Worm (Caenorhabditis elegans) whole organism, L1 larva: ENCODE measurements around the gene C56G2.9.

ENCODE experiments used
- C34B4.2 ChIP-seq: sonication (generic microtip); optimal IDR thresholded peaks from 2 replicates; lab custom pipeline; 2017; ENCODE audit warnings: mild to moderate bottlenecking, missing genetic modification characterization, missing compliant biosample characterization
- F16B12.6 ChIP-seq: fragments of 150-350 bp; optimal IDR thresholded peaks from 2 replicates; lab custom pipeline; 2014; ENCODE audit warnings: missing biosample characterization, missing genetic modification characterization
- aly-2 ChIP-seq: fragments of 150-350 bp; optimal IDR thresholded peaks from 2 replicates; lab custom pipeline; 2014; ENCODE audit warnings: missing biosample characterization, missing genetic modification characterization
- blmp-1 ChIP-seq: fragments of 150-350 bp; optimal IDR thresholded peaks from 2 replicates; lab custom pipeline; 2014; ENCODE audit warnings: missing biosample characterization, missing genetic modification characterization
- ceh-63 ChIP-seq: fragments of 200-800 bp; sonication (Bioruptor generic); optimal IDR thresholded peaks from 2 replicates; lab custom pipeline; 2018; ENCODE audit warnings: mild to moderate bottlenecking, missing genetic modification characterization, missing compliant biosample characterization
- ceh-8 ChIP-seq: fragments of 200-800 bp; sonication (Bioruptor generic); optimal IDR thresholded peaks from 2 replicates; lab custom pipeline; 2018; ENCODE audit warnings: mild to moderate bottlenecking, missing genetic modification characterization, moderate library complexity, missing compliant biosample characterization
- ceh-88 ChIP-seq: fragments of 200-800 bp; sonication (Bioruptor generic); IDR thresholded peaks from 2 replicates; pipeline ENCODE4 v1.3.6; 2022; ENCODE audit warnings: missing genetic modification characterization, missing compliant biosample characterization
- ceh-90 ChIP-seq: sonication (generic microtip); optimal IDR thresholded peaks from 2 replicates; lab custom pipeline; 2016; ENCODE audit warnings: missing genetic modification characterization, missing compliant biosample characterization
- efl-1 ChIP-seq, 4 experiments: fragments of 150-350 bp; optimal IDR thresholded peaks in 3 of 4; peaks in 1 of 4; 1 replicate in 1 of 4; 2 replicates in 3 of 4; lab custom pipeline; 2014; ENCODE audit warnings: missing biosample characterization in 2 of 4, missing genetic modification characterization in 2 of 4, missing genetic modification reagents in 2 of 4
- efl-3 ChIP-seq: fragments of 200-800 bp; sonication (Bioruptor generic); optimal IDR thresholded peaks from 2 replicates; lab custom pipeline; 2018; ENCODE audit warnings: mild to moderate bottlenecking, missing genetic modification characterization, missing compliant biosample characterization
- egl-27 ChIP-seq, 2 experiments: fragments of 150-350 bp in 1 of 2; sonication (generic microtip); optimal IDR thresholded peaks; 3 replicates each; lab custom pipeline; 2017 to 2018; ENCODE audit warnings: missing biosample characterization in 2 of 2, missing genetic modification characterization in 2 of 2, missing genetic modification reagents in 2 of 2
- elt-3 ChIP-seq, 6 experiments: fragments of 150-350 bp in 1 of 6; sonication (generic microtip); optimal IDR thresholded peaks; 2 replicates each; lab custom pipeline; 2017 to 2018; ENCODE audit warnings: missing biosample characterization in 6 of 6, missing genetic modification characterization in 6 of 6, inconsistent platforms in 1 of 6
- fkh-8 ChIP-seq: sonication (generic microtip); optimal IDR thresholded peaks from 2 replicates; lab custom pipeline; 2016; ENCODE audit warnings: mild to moderate bottlenecking, missing genetic modification characterization, missing compliant biosample characterization
- fos-1 ChIP-seq: fragments of 150-350 bp; optimal IDR thresholded peaks from 2 replicates; lab custom pipeline; 2014; ENCODE audit warnings: missing biosample characterization, missing genetic modification characterization
- grh-1 ChIP-seq: fragments of 200-800 bp; sonication (Bioruptor generic); IDR thresholded peaks from 2 replicates; pipeline ENCODE4 v1.3.6; 2022; ENCODE audit warnings: missing genetic modification reagents, missing genetic modification characterization, missing compliant biosample characterization
- hlh-17 ChIP-seq: fragments of 200-800 bp; sonication (Bioruptor generic); optimal IDR thresholded peaks from 2 replicates; lab custom pipeline; 2018; ENCODE audit warnings: missing genetic modification characterization, mild to moderate bottlenecking, missing compliant biosample characterization, moderate library complexity, borderline replicate concordance
- hlh-4 ChIP-seq: sonication (generic microtip); optimal IDR thresholded peaks from 2 replicates; lab custom pipeline; 2016; ENCODE audit warnings: mild to moderate bottlenecking, missing genetic modification characterization, missing compliant biosample characterization
- irx-1 ChIP-seq: sonication (generic microtip); optimal IDR thresholded peaks from 2 replicates; lab custom pipeline; 2016; ENCODE audit warnings: missing genetic modification characterization, missing compliant biosample characterization
- jun-1 ChIP-seq: fragments of 150-350 bp; optimal IDR thresholded peaks from 2 replicates; lab custom pipeline; 2014; ENCODE audit warnings: missing biosample characterization, missing genetic modification reagents, missing genetic modification characterization
- lin-14 ChIP-seq: fragments of 200-800 bp; sonication (Bioruptor generic); optimal IDR thresholded peaks from 2 replicates; lab custom pipeline; 2018; ENCODE audit warnings: mild to moderate bottlenecking, missing genetic modification characterization, moderate library complexity, missing compliant biosample characterization
- lin-15B ChIP-seq: fragments of 150-350 bp; sonication (generic microtip); optimal IDR thresholded peaks from 3 replicates; lab custom pipeline; 2014; ENCODE audit warnings: missing biosample characterization, missing genetic modification characterization
- lin-39 ChIP-seq: fragments of 150-350 bp; optimal IDR thresholded peaks from 2 replicates; lab custom pipeline; 2014; ENCODE audit warnings: missing biosample characterization, missing genetic modification reagents, missing genetic modification characterization
- lsy-2 ChIP-seq, 2 experiments: fragments of 150-350 bp; optimal IDR thresholded peaks; 2 replicates each; lab custom pipeline; 2014; ENCODE audit warnings: missing biosample characterization in 2 of 2, missing genetic modification characterization in 2 of 2
- mab-9 ChIP-seq: fragments of 200-800 bp; sonication (Bioruptor generic); IDR thresholded peaks from 2 replicates; pipeline ENCODE4 v1.3.6; 2022; ENCODE audit warnings: missing genetic modification reagents, missing genetic modification characterization, missing compliant biosample characterization
- mef-2 ChIP-seq: fragments of 150-350 bp; optimal IDR thresholded peaks from 2 replicates; lab custom pipeline; 2014; ENCODE audit warnings: missing biosample characterization, missing genetic modification characterization
- mep-1 ChIP-seq: fragments of 150-350 bp; optimal IDR thresholded peaks from 2 replicates; lab custom pipeline; 2014; ENCODE audit warnings: missing biosample characterization, missing genetic modification characterization
- nhr-11 ChIP-seq: fragments of 150-350 bp; optimal IDR thresholded peaks from 2 replicates; lab custom pipeline; 2014; ENCODE audit warnings: missing biosample characterization, missing genetic modification characterization
- nhr-12 ChIP-seq: sonication (generic microtip); optimal IDR thresholded peaks from 2 replicates; lab custom pipeline; 2017; ENCODE audit warnings: missing biosample characterization, missing genetic modification characterization
- nhr-19 ChIP-seq: fragments of 200-800 bp; sonication (Bioruptor generic); conservative IDR thresholded peaks from 2 replicates; pipeline ENCODE4 v1.3.6; 2022; ENCODE audit warnings: missing genetic modification characterization, missing compliant biosample characterization
- nhr-47 ChIP-seq: sonication (generic microtip); optimal IDR thresholded peaks from 2 replicates; lab custom pipeline; 2016; ENCODE audit warnings: mild to moderate bottlenecking, missing genetic modification characterization, moderate library complexity, missing compliant biosample characterization
- nhr-71 ChIP-seq: sonication (generic microtip); optimal IDR thresholded peaks from 2 replicates; lab custom pipeline; 2016; ENCODE audit warnings: mild to moderate bottlenecking, missing genetic modification characterization, moderate library complexity, missing compliant biosample characterization
- nhr-76 ChIP-seq: sonication (generic microtip); optimal IDR thresholded peaks from 2 replicates; lab custom pipeline; 2017; ENCODE audit warnings: missing biosample characterization, missing genetic modification characterization
- nhr-77 ChIP-seq: fragments of 150-350 bp; optimal IDR thresholded peaks from 2 replicates; lab custom pipeline; 2014; ENCODE audit warnings: missing biosample characterization, missing genetic modification characterization
- nhr-84 ChIP-seq: sonication (generic microtip); optimal IDR thresholded peaks from 2 replicates; lab custom pipeline; 2017; ENCODE audit warnings: missing biosample characterization, missing genetic modification characterization
- nhr-85 ChIP-seq: sonication (generic microtip); peaks from one replicate; lab custom pipeline; 2016; ENCODE audit warnings: missing genetic modification characterization, inconsistent platforms, missing compliant biosample characterization
- nhr-90 ChIP-seq: sonication (generic microtip); optimal IDR thresholded peaks from 2 replicates; lab custom pipeline; 2016; ENCODE audit warnings: mild to moderate bottlenecking, missing genetic modification characterization, missing compliant biosample characterization; ENCODE audit not compliant: poor library complexity
- pax-3 ChIP-seq: fragments of 200-800 bp; sonication (Bioruptor generic); optimal IDR thresholded peaks from 2 replicates; lab custom pipeline; 2018; ENCODE audit warnings: mild to moderate bottlenecking, missing genetic modification characterization, moderate library complexity, missing compliant biosample characterization
- rnt-1 ChIP-seq: sonication (generic microtip); optimal IDR thresholded peaks from 2 replicates; lab custom pipeline; 2016; ENCODE audit warnings: mild to moderate bottlenecking, missing genetic modification characterization, moderate library complexity, missing compliant biosample characterization
- skn-1 ChIP-seq: fragments of 150-350 bp; optimal IDR thresholded peaks from 2 replicates; lab custom pipeline; 2014; ENCODE audit warnings: missing biosample characterization, missing genetic modification characterization
- snpc-4 ChIP-seq: fragments of 150-350 bp; optimal IDR thresholded peaks from 2 replicates; lab custom pipeline; 2014; ENCODE audit warnings: missing biosample characterization, missing genetic modification characterization
- sox-4 ChIP-seq: sonication (generic microtip); optimal IDR thresholded peaks from 2 replicates; lab custom pipeline; 2016; ENCODE audit warnings: missing genetic modification characterization, missing compliant biosample characterization
- sptf-1 ChIP-seq: fragments of 150-350 bp; optimal IDR thresholded peaks from 2 replicates; lab custom pipeline; 2014; ENCODE audit warnings: missing biosample characterization, missing genetic modification characterization
- swsn-7 ChIP-seq: sonication (generic microtip); optimal IDR thresholded peaks from 2 replicates; lab custom pipeline; 2016; ENCODE audit warnings: missing genetic modification characterization, missing compliant biosample characterization
- tbx-2 ChIP-seq: sonication (generic microtip); optimal IDR thresholded peaks from 2 replicates; lab custom pipeline; 2016; ENCODE audit warnings: missing genetic modification characterization, missing compliant biosample characterization
- tlp-1 ChIP-seq: fragments of 150-350 bp; optimal IDR thresholded peaks from 2 replicates; lab custom pipeline; 2014; ENCODE audit warnings: missing biosample characterization, missing genetic modification characterization
- unc-130 ChIP-seq: fragments of 150-350 bp; optimal IDR thresholded peaks from 2 replicates; lab custom pipeline; 2017; ENCODE audit warnings: missing biosample characterization, missing genetic modification characterization, inconsistent platforms
- unc-86 ChIP-seq: sonication (generic microtip); optimal IDR thresholded peaks from 2 replicates; lab custom pipeline; 2016; ENCODE audit warnings: missing genetic modification characterization, missing compliant biosample characterization
- vab-15 ChIP-seq: sonication (generic microtip); optimal IDR thresholded peaks from 2 replicates; lab custom pipeline; 2017; ENCODE audit warnings: missing genotype, mild to moderate bottlenecking, missing genetic modification characterization, missing compliant biosample characterization

C56G2.9 gene

ce11 chrIII:6374947-6375415, 31.9 kb upstream of the C56G2.9 start, which contains the start of the genes rps-13 and nfx-1 (continued):
- TF ChIP-seq blmp-1 (tag; lab: Kevin White, UChicago), result peak; percentile 63
- TF ChIP-seq mep-1 (tag; lab: Kevin White, UChicago), result peak; percentile 78
- TF ChIP-seq lin-15B (tag; lab: Kevin White, UChicago), result peak; percentile 55
- TF ChIP-seq ceh-63 (GFP tag; lab: Kevin White, UChicago), result no peak
- TF ChIP-seq tbx-2, result peak; percentile 70
- peak; percentile 62 for TF ChIP-seq fkh-8 (tag; lab: Kevin White, UChicago)
- TF ChIP-seq tlp-1 (tag; lab: Kevin White, UChicago), result no peak
- TF ChIP-seq elt-3 (tag; optimal IDR thresholded peaks at IDR 0.05; lab: Kevin White, UChicago), result peak in 2 of 6 experiments; percentile 43 to 63
- peak; percentile 66 for TF ChIP-seq snpc-4 (tag; lab: Kevin White, UChicago)
- peak; percentile 76 for TF ChIP-seq F16B12.6 (tag; lab: Kevin White, UChicago)
- TF ChIP-seq unc-130 (tag; lab: Kevin White, UChicago), result peak; percentile 94
- TF ChIP-seq nhr-71 (tag; lab: Kevin White, UChicago), result peak; percentile 87
- no peak for TF ChIP-seq lin-39 (tag; lab: Kevin White, UChicago)
- no peak for TF ChIP-seq nhr-76 (tag; lab: Kevin White, UChicago)
- TF ChIP-seq hlh-17 (GFP tag; lab: Kevin White, UChicago), result no peak
- no peak for TF ChIP-seq C34B4.2
- no peak for TF ChIP-seq sptf-1 (tag; lab: Kevin White, UChicago)
- no peak for TF ChIP-seq grh-1 (GFP tag; lab: Robert Waterston, UW)
- TF ChIP-seq ceh-8 (GFP tag; lab: Kevin White, UChicago), result no peak
- no peak for TF ChIP-seq nhr-84 (tag; lab: Kevin White, UChicago)
- peak; percentile 80 for TF ChIP-seq fos-1 (tag; lab: Kevin White, UChicago)
- TF ChIP-seq sox-4 (tag; lab: Kevin White, UChicago), result no peak
- peak; percentile 4 for TF ChIP-seq ceh-90
- TF ChIP-seq egl-27 (tag; optimal IDR thresholded peaks at IDR 0.05; lab: Kevin White, UChicago), result no peak
- no peak for TF ChIP-seq nhr-12 (tag; lab: Kevin White, UChicago)
- peak; percentile 58 for TF ChIP-seq unc-86 (tag; lab: Kevin White, UChicago)
- TF ChIP-seq swsn-7, result peak; percentile 70
- no peak for TF ChIP-seq mab-9 (GFP tag; lab: Robert Waterston, UW)
- peak; percentile 86 for TF ChIP-seq rnt-1 (tag; lab: Kevin White, UChicago)
- no peak for TF ChIP-seq efl-3 (GFP tag; lab: Kevin White, UChicago)
- TF ChIP-seq pax-3 (tag; lab: Kevin White, UChicago), result peak; percentile 50
- no peak for TF ChIP-seq vab-15 (tag; lab: Kevin White, UChicago)
- TF ChIP-seq, all 84 proteins: peak for 46

- TF ChIP-seq jun-1 (tag; lab: Kevin White, UChicago), result no peak
- TF ChIP-seq efl-1 (optimal IDR thresholded peaks at IDR 0.05; lab: Kevin White, UChicago), result no peak
- peak in 1 of 2 experiments; percentile 85 for TF ChIP-seq efl-1 (GFP tag; optimal IDR thresholded peaks at IDR 0.05 in 1 of 2; lab: Kevin White, UChicago)
- no peak for TF ChIP-seq ceh-90
- TF ChIP-seq nhr-77 (tag; lab: Kevin White, UChicago), result peak; percentile 0
- TF ChIP-seq fos-1 (tag; lab: Kevin White, UChicago), result peak; percentile 8
- peak in 1 of 2 experiments; percentile 71 for TF ChIP-seq lsy-2 (tag; optimal IDR thresholded peaks at IDR 0.05; lab: Kevin White, UChicago)
- peak; percentile 42 for TF ChIP-seq nhr-85
- peak; percentile 42 for TF ChIP-seq aly-2 (tag; lab: Kevin White, UChicago)
These were observed 30.8 kb upstream of the C56G2.9 start for ce11 chrIII:6373850-6374474.

ce11 chrIII:6368524-6368923, 25.4 kb upstream of the C56G2.9 start:
- TF ChIP-seq nhr-85 (no peak), mef-2 (no peak), tlp-1 (tag; lab: Kevin White, UChicago) (no peak), irx-1 (tag; lab: Kevin White, UChicago) (no peak), mep-1 (tag; lab: Kevin White, UChicago) (no peak), fos-1 (tag; lab: Kevin White, UChicago) (no peak), nhr-47 (tag; lab: Kevin White, UChicago) (no peak), sptf-1 (tag; lab: Kevin White, UChicago) (no peak), nhr-19 (GFP tag; lab: Robert Waterston, UW) (no peak), pax-3 (tag; lab: Kevin White, UChicago) (no peak), ceh-90 (no peak), lin-14 (GFP tag; lab: Kevin White, UChicago) (no peak), hlh-4 (tag; lab: Kevin White, UChicago) (no peak), skn-1 (tag; lab: Kevin White, UChicago) (no peak), nhr-90 (tag; lab: Kevin White, UChicago) (no peak), nhr-11 (no peak), ceh-88 (GFP tag; lab: Robert Waterston, UW) (no peak)
